Fruit fly (Drosophila melanogaster) whole organism, embryonic: ENCODE measurements around the gene msb1l.

Experiments used
- Ada2b ChIP-seq: fragments of 200-800 bp; sonication (Bioruptor generic); IDR thresholded peaks from 2 replicates; pipeline ENCODE4 v1.3.6; 2022; ENCODE audit warnings: missing biosample characterization, missing genetic modification characterization
- Antp ChIP-seq: fragments of 200-800 bp; sonication (Bioruptor generic); optimal IDR thresholded peaks from 3 replicates; lab custom pipeline; 2016; ENCODE audit warnings: missing biosample characterization, missing genetic modification characterization
- Atf3 ChIP-seq: fragments of 200-800 bp; sonication (Bioruptor generic); optimal IDR thresholded peaks from 3 replicates; lab custom pipeline; 2016; ENCODE audit warnings: missing biosample characterization, missing genetic modification characterization
- CG11398 ChIP-seq: fragments of 200-800 bp; sonication (Bioruptor generic); optimal IDR thresholded peaks from 2 replicates; lab custom pipeline; 2016; ENCODE audit warnings: missing biosample characterization, missing genetic modification characterization
- CG11696 ChIP-seq: fragments of 200-800 bp; sonication (Bioruptor generic); IDR thresholded peaks from 2 replicates; pipeline ENCODE4 v1.3.6; 2022; ENCODE audit warnings: missing biosample characterization, missing genetic modification characterization
- CG17568 ChIP-seq: fragments of 200-800 bp; sonication (Bioruptor generic); optimal IDR thresholded peaks from 2 replicates; lab custom pipeline; 2018; ENCODE audit warnings: missing biosample characterization, mild to moderate bottlenecking, missing genetic modification characterization, moderate library complexity
- CG18619 ChIP-seq: fragments of 200-800 bp; sonication (Bioruptor generic); optimal IDR thresholded peaks from 3 replicates; lab custom pipeline; 2017; ENCODE audit warnings: missing biosample characterization, mild to moderate bottlenecking, missing genetic modification characterization
- CG31441 ChIP-seq: fragments of 200-800 bp; sonication (Bioruptor generic); IDR thresholded peaks from 2 replicates; pipeline ENCODE4 v1.3.6; 2022; ENCODE audit warnings: missing biosample characterization, missing genetic modification characterization
- CG33213 ChIP-seq: fragments of 200-800 bp; sonication (Bioruptor generic); optimal IDR thresholded peaks from 3 replicates; lab custom pipeline; 2016; ENCODE audit warnings: missing biosample characterization, missing genetic modification characterization
- CG3407 ChIP-seq: fragments of 200-800 bp; sonication (Bioruptor generic); optimal IDR thresholded peaks from 2 replicates; lab custom pipeline; 2018; ENCODE audit warnings: missing biosample characterization, mild to moderate bottlenecking, missing genetic modification characterization
- CG34376 ChIP-seq: fragments of 200-800 bp; sonication (Bioruptor generic); optimal IDR thresholded peaks from 2 replicates; lab custom pipeline; 2018; ENCODE audit warnings: missing biosample characterization, mild to moderate bottlenecking, missing genetic modification characterization
- CG5180 ChIP-seq: fragments of 200-800 bp; sonication (Bioruptor generic); optimal IDR thresholded peaks from 3 replicates; lab custom pipeline; 2017; ENCODE audit warnings: missing biosample characterization, missing genetic modification characterization, mild to moderate bottlenecking, moderate library complexity, missing genetic modification reagents
- CG7786 ChIP-seq: fragments of 200-800 bp; sonication (Bioruptor generic); optimal IDR thresholded peaks from 2 replicates; lab custom pipeline; 2016; ENCODE audit warnings: missing biosample characterization, missing genetic modification characterization
- CG8765 ChIP-seq: fragments of 200-800 bp; sonication (Bioruptor generic); IDR thresholded peaks from 2 replicates; pipeline ENCODE4 v1.3.6; 2022; ENCODE audit warnings: missing biosample characterization, missing genetic modification characterization
- CG8944 ChIP-seq: fragments of 200-800 bp; sonication (Bioruptor generic); optimal IDR thresholded peaks from 3 replicates; lab custom pipeline; 2016; ENCODE audit warnings: missing biosample characterization, missing genetic modification characterization
- CG9437 ChIP-seq: fragments of 200-800 bp; sonication (Bioruptor generic); optimal IDR thresholded peaks from 2 replicates; lab custom pipeline; 2018; ENCODE audit warnings: missing biosample characterization, mild to moderate bottlenecking, missing genetic modification characterization
- CTCF ChIP-seq: fragments of 200-800 bp; sonication (Bioruptor generic); optimal IDR thresholded peaks from 2 replicates; lab custom pipeline; 2017; ENCODE audit warnings: missing biosample characterization, mild to moderate bottlenecking, missing genetic modification characterization, moderate library complexity
- CrebB ChIP-seq: fragments of 200-800 bp; sonication (Bioruptor generic); optimal IDR thresholded peaks from 3 replicates; lab custom pipeline; 2018; ENCODE audit warnings: missing biosample characterization, mild to moderate bottlenecking, missing genetic modification characterization
- Dad ChIP-seq: fragments of 200-800 bp; sonication (Bioruptor generic); optimal IDR thresholded peaks from 3 replicates; lab custom pipeline; 2016; ENCODE audit warnings: missing biosample characterization, missing genetic modification characterization
- Doc2 ChIP-seq: fragments of 200-800 bp; sonication (Bioruptor generic); IDR thresholded peaks from 2 replicates; pipeline ENCODE4 v1.3.6; 2022; ENCODE audit warnings: missing biosample characterization, missing genetic modification characterization
- Dref ChIP-seq: fragments of 200-800 bp; sonication (Bioruptor generic); IDR thresholded peaks from 2 replicates; pipeline ENCODE4 v1.3.6; 2022; ENCODE audit warnings: missing biosample characterization, missing genetic modification characterization
- Gsc ChIP-seq: fragments of 200-800 bp; sonication (Bioruptor generic); IDR thresholded peaks from 2 replicates; pipeline ENCODE4 v1.3.6; 2022; ENCODE audit warnings: missing biosample characterization, missing genetic modification characterization
- Hey ChIP-seq: fragments of 200-800 bp; sonication (Bioruptor generic); optimal IDR thresholded peaks from 3 replicates; lab custom pipeline; 2018; ENCODE audit warnings: missing biosample characterization, mild to moderate bottlenecking, missing genetic modification characterization
- NK7.1 ChIP-seq: fragments of 200-800 bp; sonication (Bioruptor generic); optimal IDR thresholded peaks from 3 replicates; lab custom pipeline; 2016; ENCODE audit warnings: missing biosample characterization, missing genetic modification characterization
- Nf-YB ChIP-seq: fragments of 200-800 bp; sonication (Bioruptor generic); optimal IDR thresholded peaks from 3 replicates; lab custom pipeline; 2019; ENCODE audit warnings: missing biosample characterization, mild to moderate bottlenecking, missing genetic modification characterization, moderate library complexity
- Optix ChIP-seq: fragments of 200-800 bp; sonication (Bioruptor generic); IDR thresholded peaks from 3 replicates; pipeline ENCODE4 v1.3.6; 2022; ENCODE audit warnings: missing biosample characterization, missing genetic modification characterization
- Usf ChIP-seq: fragments of 200-800 bp; sonication (Bioruptor generic); optimal IDR thresholded peaks from 2 replicates; lab custom pipeline; 2017; ENCODE audit warnings: missing genotype, missing biosample characterization, missing genetic modification characterization
- ase ChIP-seq: fragments of 200-800 bp; sonication (Bioruptor generic); IDR thresholded peaks from 3 replicates; pipeline ENCODE4 v1.3.6; 2022; ENCODE audit warnings: missing biosample characterization, missing genetic modification characterization
- bbx ChIP-seq: fragments of 200-800 bp; sonication (Bioruptor generic); IDR thresholded peaks from 2 replicates; pipeline ENCODE4 v1.3.6; 2022; ENCODE audit warnings: missing biosample characterization, missing genetic modification characterization; ENCODE audit not compliant: partially characterized antibody
- br ChIP-seq: fragments of >200 bp; optimal IDR thresholded peaks from 2 replicates; lab custom pipeline; 2017
- cad ChIP-seq: fragments of >200 bp; optimal IDR thresholded peaks from 2 replicates; lab custom pipeline; 2017; ENCODE audit warnings: missing biosample characterization, missing genetic modification characterization
- dan ChIP-seq: fragments of 200-800 bp; sonication (Bioruptor generic); IDR thresholded peaks from 2 replicates; pipeline ENCODE4 v1.3.6; 2022; ENCODE audit warnings: missing biosample characterization, missing genetic modification characterization
- en ChIP-seq: fragments of 200-800 bp; sonication (Bioruptor generic); optimal IDR thresholded peaks from 2 replicates; lab custom pipeline; 2016; ENCODE audit warnings: missing biosample characterization, missing genetic modification characterization
- exex ChIP-seq: fragments of 200-800 bp; sonication (Bioruptor generic); optimal IDR thresholded peaks from 4 replicates; lab custom pipeline; 2018; ENCODE audit warnings: missing biosample characterization, mild to moderate bottlenecking, missing genetic modification characterization, moderate library complexity
- hkb ChIP-seq, 2 experiments: fragments of 200-800 bp in 1 of 2; fragments of >200 bp in 1 of 2; sonication (Bioruptor generic) in 1 of 2; IDR thresholded peaks in 1 of 2; optimal IDR thresholded peaks in 1 of 2; 2 replicates each; pipeline versions ENCODE4 v1.3.6 to Lab custom; 2017 to 2022; ENCODE audit warnings: missing biosample characterization in 1 of 2, missing genetic modification characterization in 1 of 2
- kni ChIP-seq: fragments of 200-800 bp; sonication (Bioruptor generic); optimal IDR thresholded peaks from 3 replicates; lab custom pipeline; 2017; ENCODE audit warnings: mild to moderate bottlenecking, missing biosample characterization, missing genetic modification reagents, missing genetic modification characterization
- lmd ChIP-seq: fragments of 200-800 bp; sonication (Bioruptor generic); IDR thresholded peaks from 2 replicates; pipeline ENCODE4 v1.3.6; 2022; ENCODE audit warnings: missing biosample characterization, missing genetic modification characterization
- otp ChIP-seq: fragments of 200-800 bp; sonication (Bioruptor generic); IDR thresholded peaks from 3 replicates; pipeline ENCODE4, ENCODE4 v1.3.6; 2022; ENCODE audit warnings: missing biosample characterization, missing genetic modification characterization
- peb ChIP-seq: fragments of 200-800 bp; sonication (Bioruptor generic); IDR thresholded peaks from 2 replicates; pipeline ENCODE4 v1.3.6; 2022; ENCODE audit warnings: missing biosample characterization, missing genetic modification characterization
- pita ChIP-seq: fragments of 200-800 bp; sonication (Bioruptor generic); optimal IDR thresholded peaks from 2 replicates; lab custom pipeline; 2017; ENCODE audit warnings: missing biosample characterization, mild to moderate bottlenecking, missing genetic modification characterization
- pzg ChIP-seq: fragments of 200-800 bp; sonication (Bioruptor generic); optimal IDR thresholded peaks from 3 replicates; lab custom pipeline; 2018; ENCODE audit warnings: missing biosample characterization, mild to moderate bottlenecking, missing genetic modification characterization, moderate library complexity
- ranshi ChIP-seq: fragments of 200-800 bp; sonication (Bioruptor generic); IDR thresholded peaks from 2 replicates; pipeline ENCODE4 v1.3.6; 2022; ENCODE audit warnings: missing biosample characterization, missing genetic modification characterization
- repo ChIP-seq: fragments of 200-800 bp; sonication (Bioruptor generic); optimal IDR thresholded peaks from 2 replicates; lab custom pipeline; 2016; ENCODE audit warnings: missing biosample characterization, missing genetic modification characterization
- sim ChIP-seq: fragments of 200-800 bp; sonication (Bioruptor generic); IDR thresholded peaks from 2 replicates; pipeline ENCODE4 v1.3.6; 2022; ENCODE audit warnings: missing biosample characterization, missing genetic modification characterization
- sima ChIP-seq: fragments of 200-800 bp; sonication (Bioruptor generic); optimal IDR thresholded peaks from 2 replicates; lab custom pipeline; 2016; ENCODE audit warnings: missing biosample characterization, missing genetic modification characterization
- stc ChIP-seq: fragments of 200-800 bp; sonication (Bioruptor generic); IDR thresholded peaks from 2 replicates; pipeline ENCODE4 v1.3.6; 2022; ENCODE audit warnings: missing biosample characterization, missing genetic modification characterization
- tap ChIP-seq: fragments of 200-800 bp; optimal IDR thresholded peaks from 3 replicates; lab custom pipeline; 2019; ENCODE audit warnings: missing biosample characterization, mild to moderate bottlenecking, missing genetic modification characterization, moderate library complexity
- tx ChIP-seq: fragments of 200-800 bp; sonication (Bioruptor generic); optimal IDR thresholded peaks from 2 replicates; lab custom pipeline; 2016; ENCODE audit warnings: missing biosample characterization, missing genetic modification characterization
- usp ChIP-seq: fragments of >200 bp; optimal IDR thresholded peaks from 2 replicates; lab custom pipeline; 2017; ENCODE audit warnings: missing biosample characterization, missing genetic modification characterization
- vfl ChIP-seq: fragments of 200-800 bp; sonication (Bioruptor generic); optimal IDR thresholded peaks from 2 replicates; lab custom pipeline; 2016; ENCODE audit warnings: missing biosample characterization, missing genetic modification characterization
- zfh1 ChIP-seq: fragments of 200-800 bp; sonication (Bioruptor generic); IDR thresholded peaks from 3 replicates; pipeline ENCODE4 v1.3.6; 2022; ENCODE audit warnings: missing biosample characterization, missing genetic modification characterization

Gene msb1l

DNA sequence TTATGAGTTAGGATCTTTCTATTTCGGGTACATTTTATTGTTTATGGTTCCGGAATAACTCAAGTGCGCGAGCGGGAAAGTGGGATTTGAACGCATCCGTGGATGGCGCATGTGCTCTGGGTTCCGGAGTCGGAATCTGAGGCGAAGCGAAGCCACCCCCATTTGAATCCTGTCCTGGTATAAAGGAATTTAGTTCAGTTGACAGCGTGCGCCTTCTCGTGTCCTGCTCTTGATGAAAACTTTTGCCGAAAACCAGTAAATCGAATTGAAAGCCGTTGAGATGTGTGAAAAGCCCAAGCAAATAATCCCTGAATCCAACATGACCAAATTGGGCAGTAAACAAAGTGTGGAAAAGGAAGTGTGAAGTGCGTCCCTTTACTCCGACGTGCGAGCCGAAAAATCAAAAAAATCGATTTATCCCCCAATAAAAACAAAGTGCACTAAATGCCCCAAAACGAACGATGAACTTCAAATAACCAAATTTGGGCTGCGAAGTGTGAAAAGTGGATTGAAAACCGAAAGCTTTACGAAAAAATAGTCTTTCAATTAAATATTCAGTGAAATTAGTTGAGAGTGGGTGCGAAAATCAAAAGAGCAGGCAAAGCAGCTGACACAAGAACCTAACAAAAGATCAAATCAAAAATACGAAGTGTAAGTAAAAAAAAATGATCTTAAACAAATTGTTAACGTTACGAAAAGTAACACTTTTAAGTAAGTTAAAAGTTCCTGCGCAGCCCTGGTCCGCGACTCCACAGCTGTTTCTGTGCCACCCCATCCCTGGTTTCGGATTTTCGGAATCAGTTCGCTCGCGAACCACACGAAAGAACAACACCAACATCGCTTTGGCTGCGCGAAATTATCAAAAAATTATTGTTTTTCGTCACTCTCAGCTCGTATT, 9.2 kb downstream of the msb1l start, which contains the start of gene Lar (continued):
- TF ChIP-seq pzg (GFP tag; lab: Kevin White, UChicago) (peak; percentile 79), ase (GFP tag; lab: Robert Waterston, UW) (no peak), en (GFP tag; lab: Kevin White, UChicago) (peak; percentile 43), sim (peak; percentile 54; the same call in 1 of the 2 replicates), usp (no peak), tap (no peak), Doc2 (GFP tag; lab: Robert Waterston, UW) (no peak), CG31441 (peak; percentile 73; the same call in 1 of the 2 replicates), CG17568 (GFP tag; lab: Kevin White, UChicago) (no peak), CrebB (tag; lab: Kevin White, UChicago) (no peak), stc (GFP tag; lab: Robert Waterston, UW) (peak; percentile 35; the same call in 1 of the 2 replicates), Gsc (no peak), CG3407 (no peak), Atf3 (GFP tag; lab: Kevin White, UChicago) (no peak), kni (GFP tag; lab: Kevin White, UChicago) (peak; percentile 41), sima (GFP tag; lab: Kevin White, UChicago) (no peak), CG5180 (GFP tag; lab: Kevin White, UChicago) (no peak), otp (GFP tag; lab: Robert Waterston, UW) (no peak), Nf-YB (no peak), CG11398 (GFP tag; lab: Kevin White, UChicago) (peak; percentile 24), Dref (GFP tag; lab: Robert Waterston, UW) (0 out of 2 replicates have a peak, but pooled peaks have one; percentile 39), dan (GFP tag; lab: Robert Waterston, UW) (no peak), peb (GFP tag; lab: Robert Waterston, UW) (0 out of 2 replicates have a peak, but pooled peaks have one; percentile 43), lmd (GFP tag; lab: Robert Waterston, UW) (peak; percentile 50; the same call in 1 of the 2 replicates), exex (tag; lab: Kevin White, UChicago) (no peak), vfl (GFP tag; lab: Kevin White, UChicago) (no peak), Optix (peak; percentile 37; the same call in 1 of the 3 replicates), Usf (no peak), Hey (no peak), zfh1 (GFP tag; lab: Robert Waterston, UW) (peak; percentile 67), CG34376 (GFP tag; lab: Kevin White, UChicago) (peak; percentile 66), bbx (GFP tag; lab: Robert Waterston, UW) (no peak), NK7.1 (GFP tag; lab: Kevin White, UChicago) (peak; percentile 16), hkb (optimal IDR thresholded peaks at IDR 0.05; lab: Kevin White, UChicago) (no peak), hkb (GFP tag; IDR thresholded peaks at IDR 0.05; lab: Robert Waterston, UW) (peak; percentile 42), CG9437 (GFP tag; lab: Kevin White, UChicago) (peak; percentile 89), CG11696 (GFP tag; lab: Robert Waterston, UW) (no peak), pita (GFP tag; lab: Kevin White, UChicago) (no peak), tx (GFP tag; lab: Kevin White, UChicago) (peak; percentile 40), ranshi (no peak), CG18619 (GFP tag; lab: Kevin White, UChicago) (peak; percentile 74), Antp (GFP tag; lab: Kevin White, UChicago) (peak; percentile 74), CG8765 (GFP tag; lab: Robert Waterston, UW) (no peak), Dad (peak; percentile 53), CG33213 (GFP tag; lab: Kevin White, UChicago) (peak; percentile 75), CG7786 (GFP tag; lab: Kevin White, UChicago) (peak; percentile 32), cad (GFP tag; lab: Kevin White, UChicago) (no peak), Ada2b (GFP tag; lab: Robert Waterston, UW) (0 out of 2 replicates have a peak, but pooled peaks have one; percentile 24), br (lab: Kevin White, UChicago) (no peak), CG8944 (GFP tag; lab: Kevin White, UChicago) (peak; percentile 56), repo (GFP tag; lab: Kevin White, UChicago) (peak; percentile 11), CTCF (GFP tag; lab: Kevin White, UChicago) (no peak)
